Worm (Caenorhabditis elegans) whole organism, L3 larva: ENCODE measurements around the gene Y52D5A.2.

Experiments used
- ama-1 ChIP-seq: fragments of 150-350 bp; optimal IDR thresholded peaks from 2 replicates; lab custom pipeline; 2018
- daf-12 ChIP-seq: fragments of 150-350 bp; optimal IDR thresholded peaks from 2 replicates; lab custom pipeline; 2014; ENCODE audit warnings: missing biosample characterization, missing genetic modification reagents, missing genetic modification characterization
- egl-5 ChIP-seq: fragments of 150-350 bp; optimal IDR thresholded peaks from 2 replicates; lab custom pipeline; 2017; ENCODE audit warnings: missing biosample characterization, missing genetic modification reagents, missing genetic modification characterization, inconsistent platforms
- elt-3 ChIP-seq, 3 experiments: fragments of 150-350 bp in 1 of 3; sonication (generic microtip) in 2 of 3; optimal IDR thresholded peaks; 2 replicates in 2 of 3; 4 replicates in 1 of 3; lab custom pipeline; 2014 to 2017; ENCODE audit warnings: missing biosample characterization in 3 of 3, missing genetic modification characterization in 3 of 3
- fos-1 ChIP-seq: fragments of 150-350 bp; optimal IDR thresholded peaks from 2 replicates; lab custom pipeline; 2014; ENCODE audit warnings: missing biosample characterization, missing genetic modification characterization
- nhr-28 ChIP-seq: fragments of 150-350 bp; optimal IDR thresholded peaks from 2 replicates; lab custom pipeline; 2014; ENCODE audit warnings: missing biosample characterization, missing genetic modification characterization
- nhr-77 ChIP-seq: fragments of 150-350 bp; optimal IDR thresholded peaks from 2 replicates; lab custom pipeline; 2014; ENCODE audit warnings: missing biosample characterization, missing genetic modification characterization
- pqm-1 ChIP-seq: fragments of 150-350 bp; optimal IDR thresholded peaks from 2 replicates; lab custom pipeline; 2017; ENCODE audit warnings: missing biosample characterization, missing genetic modification characterization, inconsistent platforms
- ztf-4 ChIP-seq: fragments of 150-350 bp; optimal IDR thresholded peaks from 2 replicates; lab custom pipeline; 2014; ENCODE audit warnings: missing biosample characterization, missing genetic modification characterization

DNA sequence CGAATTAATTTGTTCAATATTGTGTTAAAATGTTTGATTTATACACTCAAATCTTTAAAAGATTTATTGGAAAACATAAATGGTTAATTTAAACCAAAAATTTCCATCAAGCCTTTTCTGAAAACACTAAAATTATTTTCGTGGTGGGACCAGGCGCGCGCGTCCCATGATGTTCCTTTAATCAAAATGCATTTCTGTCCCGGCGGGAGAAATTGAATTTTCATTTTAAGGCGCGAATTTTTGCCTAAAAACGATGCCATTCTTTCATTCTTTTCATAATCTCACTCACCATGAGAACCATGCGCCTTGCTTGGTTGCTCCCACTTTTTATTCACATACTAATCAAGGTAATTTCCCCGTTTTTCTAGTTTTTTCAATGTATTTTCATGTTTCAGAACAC is 5.4 kb upstream of the Y52D5A.2 start, which contains the start of gene rme-2:
- no peak for TF ChIP-seq fos-1
- TF ChIP-seq ztf-4 (tag; lab: Kevin White, UChicago): no peak
- no peak for TF ChIP-seq daf-12
- TF ChIP-seq nhr-77: no peak
- no peak for TF ChIP-seq nhr-28 (tag; lab: Kevin White, UChicago)
- no peak for TF ChIP-seq elt-3 (tag; optimal IDR thresholded peaks at IDR 0.05; lab: Kevin White, UChicago)
- TF ChIP-seq ama-1 (lab: Kevin White, UChicago): no peak
- TF ChIP-seq egl-5 (tag; lab: Kevin White, UChicago): no peak
- TF ChIP-seq pqm-1 (tag; lab: Kevin White, UChicago): no peak
